Worm (Caenorhabditis elegans): Measurements from ENCODE around the gene anmt-2.

Gene anmt-2

DNA sequence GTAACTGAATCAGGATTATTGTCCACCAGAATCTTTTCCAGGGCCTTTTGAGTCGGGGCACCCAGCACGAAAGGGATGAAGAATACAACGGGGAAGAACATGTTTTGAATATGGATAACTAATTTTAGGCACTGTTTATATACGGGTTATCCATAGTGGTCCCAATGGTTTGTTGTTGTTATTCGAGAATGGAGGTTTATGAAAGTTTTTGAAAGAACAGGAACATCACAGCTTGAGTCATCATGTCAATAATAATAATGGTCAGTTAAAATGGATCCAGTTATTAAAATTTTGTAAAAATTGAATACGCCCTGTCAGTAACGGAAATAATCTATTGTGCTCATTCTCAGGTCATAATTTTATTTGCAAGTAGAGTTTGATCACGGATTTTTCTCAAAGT lies 25.6 kb upstream of the anmt-2 start, which contains the start of gene nas-28:
TSS of gene nas-28 (minus strand) at position 101 of the 400 bp plus-strand sequence.
- TF ChIP-seq M03D4.4 (tag; optimal IDR thresholded peaks at IDR 0.05) (no peak), zip-8 (tag; optimal IDR thresholded peaks at IDR 0.05) (no peak), mls-2 (tag; optimal IDR thresholded peaks at IDR 0.05) (no peak), snpc-4 (tag; optimal IDR thresholded peaks at IDR 0.05) (no peak), sptf-1 (tag; optimal IDR thresholded peaks at IDR 0.05) (no peak), lin-32 (GFP tag; optimal IDR thresholded peaks at IDR 0.05) (no peak), ceh-83 (GFP tag; optimal IDR thresholded peaks at IDR 0.05) (no peak), nhr-76 (tag; optimal IDR thresholded peaks at IDR 0.05) (no peak), nhr-28 (tag; optimal IDR thresholded peaks at IDR 0.05) (no peak), hlh-1 (tag; optimal IDR thresholded peaks at IDR 0.05) (no peak), ham-2 (GFP tag; optimal IDR thresholded peaks at IDR 0.05) (no peak), elt-3 (tag; optimal IDR thresholded peaks at IDR 0.05) (no peak), nhr-12 (tag; optimal IDR thresholded peaks at IDR 0.05) (no peak), bed-3 (GFP tag; optimal IDR thresholded peaks at IDR 0.05) (no peak), mab-5 (tag; optimal IDR thresholded peaks at IDR 0.05) (no peak), unc-62 (GFP tag; optimal IDR thresholded peaks at IDR 0.05) (no peak), lsy-2 (tag; optimal IDR thresholded peaks at IDR 0.05) (no peak), blmp-1 (tag; optimal IDR thresholded peaks at IDR 0.05) (no peak), elt-1 (tag; optimal IDR thresholded peaks at IDR 0.05; ENCODE audit: borderline replicate concordance, insufficient read depth) (no peak), sem-2 (GFP tag; optimal IDR thresholded peaks at IDR 0.05) (no peak)

ce11 chrIII:6180294-6180693 lies 22.7 kb upstream of the anmt-2 start:
- no peak for TF ChIP-seq drap-1 (GFP tag; optimal IDR thresholded peaks at IDR 0.05)
- no peak for TF ChIP-seq sem-2 (GFP tag; optimal IDR thresholded peaks at IDR 0.05)
- TF ChIP-seq ztf-11 (tag; optimal IDR thresholded peaks at IDR 0.05): no peak
- no peak for TF ChIP-seq mab-5 (tag; optimal IDR thresholded peaks at IDR 0.05)
- TF ChIP-seq mls-2 (tag; optimal IDR thresholded peaks at IDR 0.05): no peak
- no peak for TF ChIP-seq lin-13 (tag; optimal IDR thresholded peaks at IDR 0.05)
- no peak for TF ChIP-seq nhr-28 (tag; optimal IDR thresholded peaks at IDR 0.05)
- TF ChIP-seq flh-1 (GFP tag; optimal IDR thresholded peaks at IDR 0.05): no peak

DNA sequence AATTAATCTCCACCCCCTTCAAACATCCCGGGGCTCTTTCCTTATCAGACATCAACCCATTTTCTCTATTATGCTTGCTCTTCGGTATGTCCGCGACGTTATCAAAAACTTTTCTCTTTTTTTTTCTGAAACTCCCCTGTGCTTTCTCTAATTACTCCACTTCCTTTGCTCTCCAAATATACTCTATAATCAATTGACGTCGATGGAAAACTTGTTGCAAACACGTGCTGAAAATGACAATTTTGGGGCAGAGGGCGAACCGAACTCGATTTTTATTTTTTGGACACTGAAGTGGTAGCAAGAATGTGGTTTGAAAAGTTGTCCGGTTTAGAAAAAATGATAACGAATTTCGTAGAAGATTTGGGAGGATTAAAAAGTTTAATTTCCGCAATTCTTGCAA lies 21.5 kb upstream of the anmt-2 start:
- no peak for TF ChIP-seq ceh-39 (tag; optimal IDR thresholded peaks at IDR 0.05)

- TF ChIP-seq ham-2 (GFP tag; optimal IDR thresholded peaks at IDR 0.05) (no peak), nhr-12 (tag; optimal IDR thresholded peaks at IDR 0.05) (no peak), nhr-2 (tag; optimal IDR thresholded peaks at IDR 0.05) (no peak), sptf-1 (tag; optimal IDR thresholded peaks at IDR 0.05) (no peak), lin-32 (GFP tag; optimal IDR thresholded peaks at IDR 0.05) (no peak), unc-39 (tag; optimal IDR thresholded peaks at IDR 0.05) (no peak)
Observed at ce11 chrIII:6178586-6178985, 21.0 kb upstream of the anmt-2 start, which contains the start of gene F42A10.7. Gene F42A10.7, minus strand, starts transcription at chrIII:6178686.

DNA sequence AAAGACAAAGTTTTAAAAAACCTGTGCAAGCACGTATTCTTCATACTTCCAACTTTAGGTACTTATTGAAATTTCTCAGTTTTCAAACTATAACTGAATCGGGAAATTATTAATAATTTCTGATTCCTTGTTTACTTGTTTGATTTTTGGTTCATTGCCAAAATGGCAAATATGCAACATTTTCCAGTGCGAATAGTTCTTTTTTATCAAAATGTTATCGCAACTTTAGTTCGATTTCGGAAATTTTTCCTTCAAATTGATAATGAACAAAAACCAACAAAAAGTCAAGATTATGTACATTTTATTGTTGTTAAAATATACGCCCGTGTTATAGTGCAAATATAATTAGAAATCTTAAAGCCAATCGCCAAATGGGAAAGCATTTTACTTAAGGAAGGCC lies 20.1 kb upstream of the anmt-2 start:
- no peak for TF ChIP-seq sem-2 (GFP tag; optimal IDR thresholded peaks at IDR 0.05)
- no peak for TF ChIP-seq mep-1 (tag; optimal IDR thresholded peaks at IDR 0.05)
- TF ChIP-seq ces-1 (GFP tag; optimal IDR thresholded peaks at IDR 0.05): no peak
- no peak for TF ChIP-seq pha-4 (tag; optimal IDR thresholded peaks at IDR 0.05)
- no peak for TF ChIP-seq nhr-237 (tag; optimal IDR thresholded peaks at IDR 0.05)
- no peak for TF ChIP-seq elt-1 (tag; optimal IDR thresholded peaks at IDR 0.05; ENCODE audit: borderline replicate concordance, insufficient read depth)
- TF ChIP-seq flh-1 (GFP tag; optimal IDR thresholded peaks at IDR 0.05): no peak

DNA sequence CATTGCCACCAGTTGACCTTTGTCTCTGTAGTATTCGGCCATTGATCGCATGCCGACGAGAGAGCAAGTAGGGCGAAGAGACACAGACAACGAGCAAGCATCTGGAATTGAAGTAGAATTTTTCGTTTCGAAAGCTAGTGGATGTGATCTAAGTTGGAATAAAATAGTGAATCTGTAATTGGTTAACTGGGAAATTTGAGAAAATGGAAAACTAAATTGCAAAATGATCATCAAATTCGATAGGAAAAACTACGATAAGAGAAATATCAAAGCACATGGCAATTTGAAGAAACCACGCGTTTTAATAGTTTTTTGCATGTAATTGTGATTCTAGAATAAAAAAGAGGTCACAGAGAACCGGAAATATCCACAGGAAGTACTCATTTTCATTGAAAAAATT lies 19.2 kb upstream of the anmt-2 start, which contains the start of gene F42A10.6:
TSS of gene F42A10.6 (minus strand) at position 101 of the 400 bp plus-strand sequence.
- TF ChIP-seq nhr-76 (tag; optimal IDR thresholded peaks at IDR 0.05) (no peak), tbx-8 (GFP tag; optimal IDR thresholded peaks at IDR 0.05) (no peak), lin-13 (tag; optimal IDR thresholded peaks at IDR 0.05) (no peak), snpc-4 (tag; optimal IDR thresholded peaks at IDR 0.05) (no peak), mep-1 (tag; optimal IDR thresholded peaks at IDR 0.05) (no peak), ceh-83 (GFP tag; optimal IDR thresholded peaks at IDR 0.05) (no peak), ceh-43 (GFP tag; optimal IDR thresholded peaks at IDR 0.05) (no peak), ceh-39 (tag; optimal IDR thresholded peaks at IDR 0.05) (no peak)
